Worm (Caenorhabditis elegans) whole organism, young adult: Measurements from ENCODE around the gene trx-3.
A peak's percentile ranks its signal among the peaks of the same experiment; 100 is the strongest.

Source experiments
- F10E7.11 ChIP-seq: sonication (generic microtip); optimal IDR thresholded peaks from 2 replicates; lab custom pipeline; 2017; ENCODE audit warnings: mild to moderate bottlenecking, missing genetic modification characterization, moderate library complexity, missing compliant biosample characterization
- madf-8 ChIP-seq: fragments of 200-800 bp; sonication (Bioruptor generic); conservative IDR thresholded peaks from 2 replicates; pipeline ENCODE4 v1.3.6; 2022; ENCODE audit warnings: missing genetic modification reagents, missing genetic modification characterization, missing compliant biosample characterization
- snpc-4 ChIP-seq, 5 experiments: fragments of 150-350 bp in 1 of 5; sonication (generic microtip) in 4 of 5; optimal IDR thresholded peaks; 2 replicates each; lab custom pipeline; 2014 to 2018; ENCODE audit warnings: missing genetic modification characterization in 5 of 5, missing biosample characterization in 3 of 5, antibody characterized with exemption in 2 of 5, mild to moderate bottlenecking in 2 of 5, missing compliant biosample characterization in 2 of 5, missing genotype in 2 of 5, moderate library complexity in 2 of 5, missing genetic modification reagents in 1 of 5
- tbx-9 ChIP-seq: sonication (generic microtip); optimal IDR thresholded peaks from 2 replicates; lab custom pipeline; 2016; ENCODE audit warnings: borderline replicate concordance, missing genetic modification characterization, inconsistent platforms, missing compliant biosample characterization
- tlf-1 ChIP-seq: fragments of 200-800 bp; sonication (Bioruptor generic); optimal IDR thresholded peaks from 2 replicates; lab custom pipeline; 2018; ENCODE audit warnings: mild to moderate bottlenecking, missing genetic modification characterization, missing compliant biosample characterization
- zfh-2 ChIP-seq: fragments of 200-800 bp; sonication (Bioruptor generic); conservative IDR thresholded peaks from 2 replicates; pipeline ENCODE4 v1.3.6; 2022; ENCODE audit warnings: missing genetic modification reagents, missing genetic modification characterization, missing compliant biosample characterization

DNA sequence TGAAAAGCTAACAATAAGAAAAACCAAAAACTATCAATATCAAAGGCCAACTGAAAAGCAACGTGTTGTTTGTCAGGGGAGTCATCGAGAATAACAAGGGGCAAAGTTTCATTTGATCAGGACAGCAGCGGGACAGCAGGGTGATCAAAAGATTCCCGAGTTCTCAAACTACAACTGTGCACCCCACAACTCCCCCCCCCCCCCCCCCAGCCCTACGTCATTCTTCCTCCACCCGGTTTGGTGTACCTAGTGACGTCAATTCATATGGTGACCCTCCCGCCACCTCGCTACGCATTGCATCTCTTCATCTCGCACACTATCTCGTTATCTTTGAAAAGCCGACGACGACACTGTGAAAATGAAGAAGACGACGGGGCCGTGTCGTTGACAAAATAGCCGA is 13.1 kb upstream of the trx-3 start:
- TF ChIP-seq zfh-2 (peak; percentile 79), tlf-1 (GFP tag; lab: Kevin White, UChicago) (no peak), tbx-9 (tag; lab: Kevin White, UChicago) (no peak), madf-8 (GFP tag; lab: Robert Waterston, UW) (no peak), F10E7.11 (tag; lab: Kevin White, UChicago) (no peak), snpc-4 (GFP tag; optimal IDR thresholded peaks at IDR 0.05; lab: Kevin White, UChicago) (no peak), snpc-4 (tag; optimal IDR thresholded peaks at IDR 0.05; lab: Kevin White, UChicago) (no peak)
